Fruit fly (Drosophila melanogaster) whole organism: Measurements from ENCODE around the gene CG15643.

ENCODE experiments used
- CG8478 ChIP-seq: fragments of >200 bp; optimal IDR thresholded peaks from 2 replicates; lab custom pipeline; 2018; ENCODE audit warnings: inconsistent platforms
- pan ChIP-seq: fragments of >200 bp; optimal IDR thresholded peaks from 2 replicates; lab custom pipeline; 2017
- psq ChIP-seq: fragments of >200 bp; optimal IDR thresholded peaks from 2 replicates; lab custom pipeline; 2017
- usp ChIP-seq: fragments of >200 bp; optimal IDR thresholded peaks from 2 replicates; lab custom pipeline; 2017; ENCODE audit warnings: missing biosample characterization, missing genetic modification characterization, mixed read lengths

- TF ChIP-seq usp (GFP tag; lab: Kevin White, UChicago) (no peak), pan (lab: Kevin White, UChicago) (no peak), psq (lab: Kevin White, UChicago) (no peak), CG8478 (no peak)
These were observed 44.6 kb upstream of the CG15643 start for dm6 chrX:15616532-15616931.
